ENCODE assay signal across 1 fruit fly cellular context in genomic region chr3L:3349825-3350123, dm6.
TF ChIP-seq lines count a peak whose summit lies in the region.

No protein-coding gene starts in this region.

TF ChIP-seq in whole organism, embryonic, 481 proteins besides CTCF, POLR2A, EP300 and RAD21 (continued from another document):
- TF ChIP-seq dan (GFP tag; IDR thresholded peaks at IDR 0.05; lab: Robert Waterston, UW) (no peak), CG11560 (tag; IDR thresholded peaks at IDR 0.05; lab: Robert Waterston, UW) (no peak), CG11093 (GFP tag; IDR thresholded peaks at IDR 0.05; lab: Robert Waterston, UW) (no peak), pho (GFP tag; optimal IDR thresholded peaks at IDR 0.05; lab: Kevin White, UChicago) (no peak), sqz (GFP tag; optimal IDR thresholded peaks at IDR 0.05; lab: Kevin White, UChicago) (no peak), Ets65A (GFP tag; lab: Kevin White, UChicago) (no peak), Nf-YC (tag; optimal IDR thresholded peaks at IDR 0.05; lab: Kevin White, UChicago) (peak; percentile 8), sens (GFP tag; lab: Kevin White, UChicago) (no peak), en (GFP tag; optimal IDR thresholded peaks at IDR 0.05; lab: Kevin White, UChicago) (no peak), CG3726 (GFP tag; IDR thresholded peaks at IDR 0.05; lab: Robert Waterston, UW) (no peak), al (GFP tag; IDR thresholded peaks at IDR 0.05; lab: Robert Waterston, UW) (no peak), CG6813 (GFP tag; optimal IDR thresholded peaks at IDR 0.05; lab: Kevin White, UChicago) (no peak), CG10431 (GFP tag; optimal IDR thresholded peaks at IDR 0.05; lab: Kevin White, UChicago) (no peak), CG6689 (GFP tag; IDR thresholded peaks at IDR 0.05; lab: Robert Waterston, UW) (no peak), CG15479 (GFP tag; optimal IDR thresholded peaks at IDR 0.05; lab: Kevin White, UChicago) (no peak), btn (GFP tag; optimal IDR thresholded peaks at IDR 0.05; lab: Kevin White, UChicago) (no peak), CG18764 (GFP tag; optimal IDR thresholded peaks at IDR 0.05; lab: Kevin White, UChicago) (no peak), Kr (GFP tag; optimal IDR thresholded peaks at IDR 0.05; lab: Kevin White, UChicago) (no peak), stwl (tag; optimal IDR thresholded peaks at IDR 0.05; lab: Kevin White, UChicago) (no peak), CG8388 (GFP tag; optimal IDR thresholded peaks at IDR 0.05; lab: Kevin White, UChicago) (no peak), Hmr (GFP tag; optimal IDR thresholded peaks at IDR 0.05; lab: Kevin White, UChicago) (no peak), CG9932 (GFP tag; IDR thresholded peaks at IDR 0.05; lab: Robert Waterston, UW) (no peak), tna (GFP tag; IDR thresholded peaks at IDR 0.05; lab: Robert Waterston, UW; ENCODE audit: partially characterized antibody) (no peak), tgo (GFP tag; IDR thresholded peaks at IDR 0.05; lab: Robert Waterston, UW) (no peak), CG32772 (GFP tag; IDR thresholded peaks at IDR 0.05; lab: Robert Waterston, UW) (no peak), CG1529 (GFP tag; optimal IDR thresholded peaks at IDR 0.05; lab: Kevin White, UChicago) (no peak), zen (tag; optimal IDR thresholded peaks at IDR 0.05; lab: Kevin White, UChicago) (no peak), CG30431 (GFP tag; optimal IDR thresholded peaks at IDR 0.05; lab: Kevin White, UChicago) (no peak), Hr39 (optimal IDR thresholded peaks at IDR 0.05; lab: Kevin White, UChicago) (no peak), CG4424 (GFP tag; optimal IDR thresholded peaks at IDR 0.05; lab: Kevin White, UChicago) (no peak), nerfin-1 (tag; optimal IDR thresholded peaks at IDR 0.05; lab: Kevin White, UChicago) (no peak)
